Fruit fly (Drosophila melanogaster) whole organism, prepupa: ENCODE measurements around the gene trv.

Experiments used
- CG16779 ChIP-seq: fragments of 200-800 bp; sonication (Bioruptor generic); optimal IDR thresholded peaks from 3 replicates; lab custom pipeline; 2017; ENCODE audit warnings: missing biosample characterization, mild to moderate bottlenecking, missing genetic modification characterization
- CG4318 ChIP-seq: fragments of 200-800 bp; sonication (Bioruptor generic); optimal IDR thresholded peaks from 3 replicates; lab custom pipeline; 2017; ENCODE audit warnings: missing biosample characterization, mild to moderate bottlenecking, missing genetic modification characterization
- CG7368 ChIP-seq: fragments of 200-800 bp; sonication (Bioruptor generic); optimal IDR thresholded peaks from 3 replicates; lab custom pipeline; 2016; ENCODE audit warnings: missing biosample characterization, missing genetic modification characterization
- Eip93F ChIP-seq: fragments of 200-800 bp; sonication (Bioruptor generic); optimal IDR thresholded peaks from 2 replicates; lab custom pipeline; 2016; ENCODE audit warnings: missing biosample characterization, mild to moderate bottlenecking, missing genetic modification characterization
- Hr39 ChIP-seq: fragments of 200-800 bp; sonication (Bioruptor generic); optimal IDR thresholded peaks from 2 replicates; lab custom pipeline; 2016; ENCODE audit warnings: missing biosample characterization, missing genetic modification characterization
- OdsH ChIP-seq: fragments of 200-800 bp; sonication (Bioruptor generic); optimal IDR thresholded peaks from 3 replicates; lab custom pipeline; 2016; ENCODE audit warnings: missing biosample characterization, missing genetic modification characterization
- dsx ChIP-seq: fragments of 200-800 bp; optimal IDR thresholded peaks from 3 replicates; lab custom pipeline; 2019; ENCODE audit warnings: missing biosample characterization, mild to moderate bottlenecking, missing genetic modification characterization, moderate library complexity; ENCODE audit not compliant: poor library complexity, severe bottlenecking
- salr ChIP-seq, 2 experiments: fragments of 200-800 bp; sonication (Bioruptor generic); optimal IDR thresholded peaks; 3 replicates each; lab custom pipeline; 2016 to 2018; ENCODE audit warnings: missing biosample characterization in 2 of 2, missing genetic modification characterization in 2 of 2, mild to moderate bottlenecking in 1 of 2

dm6 chr3R:27988647-27989430, 37.6 kb upstream of the trv start:
- TF ChIP-seq CG4318 (peak; percentile 67), salr (GFP tag; optimal IDR thresholded peaks at IDR 0.05; lab: Kevin White, UChicago) (peak in 1 of 2 experiments; percentile 86), OdsH (GFP tag; lab: Kevin White, UChicago) (peak; percentile 49), Eip93F (GFP tag; lab: Kevin White, UChicago) (no peak), Hr39 (GFP tag; lab: Kevin White, UChicago) (peak; percentile 24), CG7368 (no peak), CG16779 (tag; lab: Kevin White, UChicago) (no peak), dsx (no peak)
